Fruit fly (Drosophila melanogaster): ENCODE data around the gene CG33725.

CG33725 gene

dm6 chr3L:12456916-12457662 lies 25.3 kb upstream of the CG33725 start (continued):
- TF ChIP-seq CG10959 (GFP tag; IDR thresholded peaks at IDR 0.05) (peak; percentile 55; the same call in 1 of the 2 replicates), Doc3 (GFP tag; IDR thresholded peaks at IDR 0.05; ENCODE audit: partially characterized antibody) (no peak), CG14667 (GFP tag; IDR thresholded peaks at IDR 0.05) (0 out of 2 replicates have a peak, but pooled peaks have one; percentile 24), CG17912 (GFP tag; optimal IDR thresholded peaks at IDR 0.05) (no peak), Awh (GFP tag; IDR thresholded peaks at IDR 0.05) (no peak), CG1233 (GFP tag; optimal IDR thresholded peaks at IDR 0.05) (peak; percentile 79), NfI (GFP tag; optimal IDR thresholded peaks at IDR 0.05) (peak; percentile 50), CG14860 (GFP tag; IDR thresholded peaks at IDR 0.05; ENCODE audit: partially characterized antibody) (no peak), MTF-1 (GFP tag; optimal IDR thresholded peaks at IDR 0.05; ENCODE audit: borderline replicate concordance) (peak; percentile 46), Lhr (GFP tag; optimal IDR thresholded peaks at IDR 0.05) (peak; percentile 63), CG2199 (GFP tag; IDR thresholded peaks at IDR 0.05) (no peak), dpn (GFP tag; optimal IDR thresholded peaks at IDR 0.05) (peak; percentile 52 to 69), lbe (GFP tag; optimal IDR thresholded peaks at IDR 0.05) (no peak), gfzf (GFP tag; optimal IDR thresholded peaks at IDR 0.05) (no peak), Nf-YC (tag; optimal IDR thresholded peaks at IDR 0.05) (peak; percentile 40), CG11398 (GFP tag; optimal IDR thresholded peaks at IDR 0.05) (no peak), maf-S (GFP tag; optimal IDR thresholded peaks at IDR 0.05) (peak; percentile 8), NC2α (GFP tag; optimal IDR thresholded peaks at IDR 0.05) (no peak), CG2116 (GFP tag; optimal IDR thresholded peaks at IDR 0.05) (peak; percentile 44), CG1832 (GFP tag; optimal IDR thresholded peaks at IDR 0.05) (no peak), gsb (GFP tag; IDR thresholded peaks at IDR 0.05) (no peak), Usf (GFP tag; optimal IDR thresholded peaks at IDR 0.05) (peak; percentile 63), CG6765 (GFP tag; optimal IDR thresholded peaks at IDR 0.05) (peak; percentile 8), Hsf (GFP tag; optimal IDR thresholded peaks at IDR 0.05) (peak; percentile 72), hth (optimal IDR thresholded peaks at IDR 0.05) (no peak), CG30403 (GFP tag; optimal IDR thresholded peaks at IDR 0.05) (peak; percentile 86), Trl (optimal IDR thresholded peaks at IDR 0.05) (no peak), Trl (GFP tag; optimal IDR thresholded peaks at IDR 0.05) (peak; percentile 45), CG15479 (GFP tag; optimal IDR thresholded peaks at IDR 0.05) (no peak), E2f2 (GFP tag; IDR thresholded peaks at IDR 0.05) (peak; percentile 11; the same call in 1 of the 2 replicates), fd102C (GFP tag; optimal IDR thresholded peaks at IDR 0.05) (no peak), D19A (tag; optimal IDR thresholded peaks at IDR 0.05) (peak; percentile 88), CG3065 (GFP tag; optimal IDR thresholded peaks at IDR 0.05) (peak; percentile 36), pzg (GFP tag; optimal IDR thresholded peaks at IDR 0.05) (no peak), Ptx1 (GFP tag; IDR thresholded peaks at IDR 0.05) (peak; percentile 72), Dfd (GFP tag; optimal IDR thresholded peaks at IDR 0.05) (no peak), CoRest (tag; optimal IDR thresholded peaks at IDR 0.05) (peak; percentile 92), zen (tag; optimal IDR thresholded peaks at IDR 0.05) (peak; percentile 79), ind (GFP tag; optimal IDR thresholded peaks at IDR 0.05) (peak; percentile 62), CG9437 (GFP tag; optimal IDR thresholded peaks at IDR 0.05) (peak; percentile 79), vvl (GFP tag; IDR thresholded peaks at IDR 0.05) (no peak; the same call in 1 of the 2 replicates), CG6689 (GFP tag; IDR thresholded peaks at IDR 0.05) (peak; percentile 71; the same call in 1 of the 2 replicates), CG32767 (GFP tag; IDR thresholded peaks at IDR 0.05) (peak; percentile 68; the same call in 1 of the 2 replicates), trem (tag; optimal IDR thresholded peaks at IDR 0.05) (peak; percentile 85), tll (GFP tag; optimal IDR thresholded peaks at IDR 0.05) (peak in 1 of 2 experiments; percentile 8), Oaz (GFP tag; IDR thresholded peaks at IDR 0.05) (no peak), YL-1 (GFP tag; optimal IDR thresholded peaks at IDR 0.05) (no peak), Kr (GFP tag; optimal IDR thresholded peaks at IDR 0.05) (peak; percentile 11), CG9817 (tag; optimal IDR thresholded peaks at IDR 0.05) (peak; percentile 31)
